Fruit fly (Drosophila melanogaster): ENCODE data around the gene fwd.

DNA sequence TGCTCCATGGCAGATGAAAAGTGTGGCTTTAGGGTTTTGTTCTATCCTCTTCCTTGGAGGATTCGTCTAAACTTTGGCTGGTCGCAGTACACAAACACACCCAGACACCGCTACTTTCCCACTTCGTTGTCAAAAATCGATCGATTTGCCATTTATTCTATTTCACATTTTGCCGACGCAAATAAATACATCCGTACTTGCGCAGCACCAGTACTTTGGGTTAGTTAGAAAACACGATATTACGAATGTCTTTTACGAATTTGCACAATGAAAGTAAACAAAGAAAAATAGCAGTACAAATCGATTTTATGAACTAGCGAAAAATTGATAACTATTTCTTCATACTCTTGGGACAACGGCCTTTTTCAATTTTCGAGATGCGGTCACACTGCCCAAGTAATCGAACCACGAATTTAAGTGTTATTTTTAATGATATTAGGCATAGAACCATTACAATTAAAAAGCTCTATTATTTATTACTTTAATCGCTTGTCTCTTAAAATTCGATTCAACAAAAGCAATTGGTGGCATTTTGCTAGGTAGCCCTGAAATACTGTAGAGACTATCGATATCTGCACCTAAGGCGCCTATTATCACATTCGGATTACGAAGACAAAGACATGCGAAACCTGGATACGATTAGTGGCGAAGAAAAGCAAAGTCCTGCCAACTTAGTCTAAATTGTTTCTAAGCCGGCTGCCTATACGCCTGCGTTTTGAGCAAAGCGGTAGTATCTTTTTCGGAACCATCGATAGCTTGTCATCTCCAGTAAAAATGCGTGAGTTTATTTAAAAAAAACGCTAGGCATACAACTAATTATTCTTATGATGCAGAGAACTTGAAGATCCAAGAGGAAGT, 61.8 kb downstream of the fwd start, which contains the start of the genes DIP2 and wac:
- TF ChIP-seq psq (optimal IDR thresholded peaks at IDR 0.05) (no peak), Dll (optimal IDR thresholded peaks at IDR 0.05) (no peak), CG8478 (optimal IDR thresholded peaks at IDR 0.05) (no peak), usp (GFP tag; optimal IDR thresholded peaks at IDR 0.05) (no peak), pan (optimal IDR thresholded peaks at IDR 0.05) (no peak), EcR (GFP tag; optimal IDR thresholded peaks at IDR 0.05) (no peak)
